Worm (Caenorhabditis elegans): ENCODE results near the gene cdc-73.
A peak's percentile ranks its signal among the peaks of the same experiment; 100 is the strongest.

The cdc-73 gene

ce11 chrIV:4032350-4032749 lies 10.0 kb upstream of the cdc-73 start:
- TF ChIP-seq fos-1 (tag; optimal IDR thresholded peaks at IDR 0.05) (peak; percentile 58), mab-5 (tag; optimal IDR thresholded peaks at IDR 0.05) (no peak), lin-13 (GFP tag; optimal IDR thresholded peaks at IDR 0.05) (no peak), nhr-237 (tag; optimal IDR thresholded peaks at IDR 0.05) (no peak)

- TF ChIP-seq unc-62 (GFP tag; optimal IDR thresholded peaks at IDR 0.05) (no peak), nhr-21 (tag; optimal IDR thresholded peaks at IDR 0.05) (no peak), peb-1 (tag; optimal IDR thresholded peaks at IDR 0.05) (no peak), lsy-2 (tag; optimal IDR thresholded peaks at IDR 0.05) (peak in 1 of 2 experiments; percentile 11), egl-27 (tag; optimal IDR thresholded peaks at IDR 0.05) (no peak), nhr-129 (tag; optimal IDR thresholded peaks at IDR 0.05) (peak; percentile 36), crh-2 (tag; optimal IDR thresholded peaks at IDR 0.05) (peak; percentile 6), sma-9 (GFP tag; optimal IDR thresholded peaks at IDR 0.05) (peak; percentile 18), sma-9 (tag; optimal IDR thresholded peaks at IDR 0.05) (no peak), dmd-4 (tag; optimal IDR thresholded peaks at IDR 0.05) (no peak), mdl-1 (tag; optimal IDR thresholded peaks at IDR 0.05) (peak in 1 of 2 experiments; percentile 24), F13H6.1 (tag; optimal IDR thresholded peaks at IDR 0.05) (no peak), nhr-25 (tag; optimal IDR thresholded peaks at IDR 0.05) (no peak), ZK546.5 (tag; optimal IDR thresholded peaks at IDR 0.05) (no peak), lin-13 (GFP tag; optimal IDR thresholded peaks at IDR 0.05) (no peak), C34F6.9 (tag; optimal IDR thresholded peaks at IDR 0.05) (peak; percentile 27), unc-55 (GFP tag; optimal IDR thresholded peaks at IDR 0.05) (peak; percentile 39), ztf-4 (tag; optimal IDR thresholded peaks at IDR 0.05) (no peak), mbf-1 (tag; optimal IDR thresholded peaks at IDR 0.05) (no peak)
Observed at ce11 chrIV:4033490-4033889, 8.9 kb upstream of the cdc-73 start.

- TF ChIP-seq nhr-237 (tag; optimal IDR thresholded peaks at IDR 0.05) (no peak), nhr-129 (tag; optimal IDR thresholded peaks at IDR 0.05) (peak; percentile 48), nhr-10 (tag; optimal IDR thresholded peaks at IDR 0.05) (no peak), dmd-4 (tag; optimal IDR thresholded peaks at IDR 0.05) (no peak), ceh-16 (tag; optimal IDR thresholded peaks at IDR 0.05) (no peak), peb-1 (tag; optimal IDR thresholded peaks at IDR 0.05) (no peak), nhr-12 (tag; optimal IDR thresholded peaks at IDR 0.05) (no peak), lin-39 (tag; optimal IDR thresholded peaks at IDR 0.05) (no peak), nhr-11 (tag; optimal IDR thresholded peaks at IDR 0.05) (no peak), mab-5 (tag; optimal IDR thresholded peaks at IDR 0.05) (no peak), sma-9 (GFP tag; optimal IDR thresholded peaks at IDR 0.05) (peak; percentile 76), sma-9 (tag; optimal IDR thresholded peaks at IDR 0.05) (no peak), lsy-2 (tag; optimal IDR thresholded peaks at IDR 0.05) (peak; percentile 28 to 69), ztf-1 (GFP tag; conservative IDR thresholded peaks at IDR 0.05) (no peak), nhr-25 (tag; optimal IDR thresholded peaks at IDR 0.05) (no peak), aly-2 (tag; optimal IDR thresholded peaks at IDR 0.05) (no peak), ZK546.5 (tag; optimal IDR thresholded peaks at IDR 0.05) (no peak), unc-55 (GFP tag; optimal IDR thresholded peaks at IDR 0.05) (peak; percentile 76), Y55F3AM.14 (GFP tag; optimal IDR thresholded peaks at IDR 0.05) (peak; percentile 20), lin-11 (tag; optimal IDR thresholded peaks at IDR 0.05) (peak; percentile 63), ztf-4 (tag; optimal IDR thresholded peaks at IDR 0.05) (peak; percentile 7), mdl-1 (tag; optimal IDR thresholded peaks at IDR 0.05) (peak; percentile 5 to 33), ceh-82 (tag; optimal IDR thresholded peaks at IDR 0.05) (no peak), alr-1 (tag; optimal IDR thresholded peaks at IDR 0.05) (no peak), crh-2 (tag; optimal IDR thresholded peaks at IDR 0.05) (peak; percentile 38), mbf-1 (tag; optimal IDR thresholded peaks at IDR 0.05) (no peak), zag-1 (tag; optimal IDR thresholded peaks at IDR 0.05) (peak; percentile 62), unc-39 (tag; optimal IDR thresholded peaks at IDR 0.05) (no peak), elt-3 (tag; optimal IDR thresholded peaks at IDR 0.05) (no peak), lin-13 (GFP tag; optimal IDR thresholded peaks at IDR 0.05) (peak; percentile 20), R02D3.7 (tag; optimal IDR thresholded peaks at IDR 0.05) (no peak), F13H6.1 (tag; optimal IDR thresholded peaks at IDR 0.05) (peak; percentile 72), snpc-4 (tag; optimal IDR thresholded peaks at IDR 0.05) (no peak), ztf-11 (tag; optimal IDR thresholded peaks at IDR 0.05) (no peak), nhr-23 (tag; optimal IDR thresholded peaks at IDR 0.05) (no peak), fos-1 (tag; optimal IDR thresholded peaks at IDR 0.05) (peak; percentile 56), gmeb-1 (tag; optimal IDR thresholded peaks at IDR 0.05) (no peak), nhr-77 (tag; optimal IDR thresholded peaks at IDR 0.05) (no peak), C34F6.9 (tag; optimal IDR thresholded peaks at IDR 0.05) (peak; percentile 73), nhr-21 (tag; optimal IDR thresholded peaks at IDR 0.05) (no peak)
Observed at ce11 chrIV:4034883-4035282, 7.5 kb upstream of the cdc-73 start, which contains the start of gene hlh-30. Gene hlh-30 (minus strand): TSS chrIV:4034951.

Data from whole organism, L2 larva.